Fruit fly (Drosophila melanogaster) whole organism, pupa: ENCODE measurements around the gene h-cup.

ENCODE experiments used
- CG15710 ChIP-seq: fragments of 200-800 bp; sonication (Bioruptor generic); optimal IDR thresholded peaks from 2 replicates; lab custom pipeline; 2018; ENCODE audit warnings: missing biosample characterization, mild to moderate bottlenecking, missing genetic modification characterization, moderate library complexity
- CG17806 ChIP-seq: fragments of 200-800 bp; sonication (Bioruptor generic); optimal IDR thresholded peaks from 2 replicates; lab custom pipeline; 2018; ENCODE audit warnings: missing biosample characterization, mild to moderate bottlenecking, missing genetic modification characterization, moderate library complexity
- CG34367 ChIP-seq: fragments of 200-800 bp; sonication (Bioruptor generic); optimal IDR thresholded peaks from 2 replicates; lab custom pipeline; 2018; ENCODE audit warnings: missing biosample characterization, mild to moderate bottlenecking, missing genetic modification characterization
- Ets98B ChIP-seq: fragments of 200-800 bp; sonication (Bioruptor generic); IDR thresholded peaks from 2 replicates; pipeline ENCODE4 v1.3.6; 2022; ENCODE audit warnings: missing biosample characterization, missing genetic modification characterization

dm6 chr3R:15340052-15340732 lies 42.6 kb downstream of the h-cup start, which contains the start of gene SerRS-m:
- TF ChIP-seq CG34367: no peak
- TF ChIP-seq CG17806 (tag; lab: Kevin White, UChicago): no peak
- no peak for TF ChIP-seq CG15710 (tag; lab: Kevin White, UChicago)
- no peak for TF ChIP-seq Ets98B
